Fruit fly (Drosophila melanogaster): ENCODE data around the gene CG5250.
A peak's percentile ranks its signal among the peaks of the same experiment; 100 is the strongest.

CG5250 gene

DNA sequence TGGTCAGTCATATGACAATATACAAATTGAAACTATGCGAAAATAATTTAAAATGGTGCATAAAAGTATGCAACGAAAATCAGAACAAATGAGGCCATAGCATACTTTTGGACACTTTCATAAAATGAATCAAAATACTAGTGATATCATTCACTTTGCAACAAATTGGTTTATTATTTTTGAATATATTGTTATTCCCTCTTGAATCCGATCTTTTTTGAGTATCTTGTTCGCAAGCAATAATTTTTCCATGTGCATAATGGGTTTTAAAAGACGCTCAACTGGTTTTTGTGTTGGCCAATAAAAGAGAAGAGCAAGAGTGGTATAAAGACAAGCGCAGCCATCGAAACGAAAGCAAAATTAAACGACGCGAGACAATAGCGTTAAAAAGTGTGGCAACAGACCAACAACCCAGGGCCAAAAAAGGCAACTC is 41.3 kb downstream of the CG5250 start (continued):
- TF ChIP-seq lilli (GFP tag; optimal IDR thresholded peaks at IDR 0.05), result peak; percentile 1
- TF ChIP-seq ac (GFP tag; optimal IDR thresholded peaks at IDR 0.05), result no peak
- peak; percentile 13 for TF ChIP-seq CG17385 (GFP tag; optimal IDR thresholded peaks at IDR 0.05)
- no peak for TF ChIP-seq otp (GFP tag; IDR thresholded peaks at IDR 0.05)
- peak; percentile 1 for TF ChIP-seq Deaf1 (tag; optimal IDR thresholded peaks at IDR 0.05)
- peak in 1 of 2 experiments; percentile 30 for TF ChIP-seq eve (GFP tag; optimal IDR thresholded peaks at IDR 0.05)
- TF ChIP-seq CG11093 (GFP tag; IDR thresholded peaks at IDR 0.05), result no peak
- TF ChIP-seq mirr (GFP tag; optimal IDR thresholded peaks at IDR 0.05), result no peak
- TF ChIP-seq Mrtf (GFP tag; IDR thresholded peaks at IDR 0.05), result no peak
- TF ChIP-seq insv (GFP tag; optimal IDR thresholded peaks at IDR 0.05), result no peak
- TF ChIP-seq Bdp1 (GFP tag; optimal IDR thresholded peaks at IDR 0.05), result no peak
- TF ChIP-seq CG4707 (GFP tag; optimal IDR thresholded peaks at IDR 0.05), result no peak
- TF ChIP-seq CG2202 (tag; optimal IDR thresholded peaks at IDR 0.05), result no peak
- no peak for TF ChIP-seq Dll (GFP tag; IDR thresholded peaks at IDR 0.05; ENCODE audit: partially characterized antibody)
- TF ChIP-seq pzg (GFP tag; optimal IDR thresholded peaks at IDR 0.05), result no peak
- no peak for TF ChIP-seq Vsx1 (GFP tag; optimal IDR thresholded peaks at IDR 0.05)
- peak; percentile 16 for TF ChIP-seq Fer3 (tag; optimal IDR thresholded peaks at IDR 0.05)
- TF ChIP-seq CG1024 (GFP tag; IDR thresholded peaks at IDR 0.05), result no peak
- no peak for TF ChIP-seq CG31224 (GFP tag; IDR thresholded peaks at IDR 0.05)
- no peak for TF ChIP-seq repo (GFP tag; optimal IDR thresholded peaks at IDR 0.05)
- TF ChIP-seq CG12071 (GFP tag; optimal IDR thresholded peaks at IDR 0.05), result no peak
- no peak for TF ChIP-seq CG2129 (GFP tag; IDR thresholded peaks at IDR 0.05; ENCODE audit: partially characterized antibody)
- TF ChIP-seq CG33557 (GFP tag; optimal IDR thresholded peaks at IDR 0.05), result no peak
- peak; percentile 63 for TF ChIP-seq dmrt99B (tag; optimal IDR thresholded peaks at IDR 0.05)
- TF ChIP-seq CG4404 (GFP tag; IDR thresholded peaks at IDR 0.05), result no peak
- TF ChIP-seq dan (GFP tag; IDR thresholded peaks at IDR 0.05), result no peak
- TF ChIP-seq Neu2 (GFP tag; optimal IDR thresholded peaks at IDR 0.05; ENCODE audit: borderline replicate concordance), result no peak
- TF ChIP-seq CG12236 (GFP tag; optimal IDR thresholded peaks at IDR 0.05), result no peak
- no peak for TF ChIP-seq kay (GFP tag; optimal IDR thresholded peaks at IDR 0.05)
- TF ChIP-seq CG6175 (GFP tag; IDR thresholded peaks at IDR 0.05), result no peak
- TF ChIP-seq ase (GFP tag; IDR thresholded peaks at IDR 0.05), result no peak
- no peak for TF ChIP-seq CG6683 (GFP tag; optimal IDR thresholded peaks at IDR 0.05)
- no peak for TF ChIP-seq Camta (GFP tag; optimal IDR thresholded peaks at IDR 0.05)
- TF ChIP-seq unpg (GFP tag; optimal IDR thresholded peaks at IDR 0.05), result peak; percentile 27
- TF ChIP-seq CG8290 (GFP tag; optimal IDR thresholded peaks at IDR 0.05), result peak; percentile 98
- TF ChIP-seq CG8290 (tag; optimal IDR thresholded peaks at IDR 0.05), result peak; percentile 76 to 100
- no peak for TF ChIP-seq CG3065 (GFP tag; optimal IDR thresholded peaks at IDR 0.05)
- TF ChIP-seq aop (GFP tag; IDR thresholded peaks at IDR 0.05), result no peak
- TF ChIP-seq org-1 (GFP tag; optimal IDR thresholded peaks at IDR 0.05), result no peak
- TF ChIP-seq ind (GFP tag; optimal IDR thresholded peaks at IDR 0.05), result peak; percentile 42
- no peak for TF ChIP-seq CG17802 (tag; optimal IDR thresholded peaks at IDR 0.05)
- no peak for TF ChIP-seq crc (GFP tag; optimal IDR thresholded peaks at IDR 0.05)
- TF ChIP-seq CG13296 (GFP tag; optimal IDR thresholded peaks at IDR 0.05), result peak; percentile 44
- TF ChIP-seq Gsc (GFP tag; IDR thresholded peaks at IDR 0.05), result no peak
- no peak for TF ChIP-seq Ravus (GFP tag; IDR thresholded peaks at IDR 0.05)
- no peak for TF ChIP-seq pnt (GFP tag; optimal IDR thresholded peaks at IDR 0.05)
- peak; percentile 60 for TF ChIP-seq CG15269 (tag; optimal IDR thresholded peaks at IDR 0.05)
- no peak for TF ChIP-seq CG10267 (tag; optimal IDR thresholded peaks at IDR 0.05)
- TF ChIP-seq ATbp (GFP tag; optimal IDR thresholded peaks at IDR 0.05), result no peak
- TF ChIP-seq CG8924 (tag; optimal IDR thresholded peaks at IDR 0.05), result peak; percentile 31
- TF ChIP-seq CG31441 (GFP tag; IDR thresholded peaks at IDR 0.05), result 0 out of 2 replicates have a peak, but pooled peaks have one; percentile 15
- no peak for TF ChIP-seq CG6813 (GFP tag; optimal IDR thresholded peaks at IDR 0.05)
